Worm (Caenorhabditis elegans) whole organism, early embryonic: ENCODE results near the gene prx-14.

Source experiments
- B0310.2 ChIP-seq: sonication (generic microtip); optimal IDR thresholded peaks from 2 replicates; lab custom pipeline; 2016; ENCODE audit warnings: mild to moderate bottlenecking, missing genetic modification characterization, missing compliant biosample characterization
- ama-1 ChIP-seq: fragments of 150-350 bp; optimal IDR thresholded peaks from 2 replicates; lab custom pipeline; 2014
- flt-1 ChIP-seq: fragments of 200-800 bp; sonication (Bioruptor generic); IDR thresholded peaks from 2 replicates; pipeline ENCODE4 v1.3.6; 2022; ENCODE audit warnings: missing genetic modification characterization, missing compliant biosample characterization
- scrt-1 ChIP-seq: fragments of 200-800 bp; sonication (Bioruptor generic); IDR thresholded peaks from 2 replicates; pipeline ENCODE4 v1.3.6; 2022; ENCODE audit warnings: missing genetic modification characterization, missing compliant biosample characterization

DNA sequence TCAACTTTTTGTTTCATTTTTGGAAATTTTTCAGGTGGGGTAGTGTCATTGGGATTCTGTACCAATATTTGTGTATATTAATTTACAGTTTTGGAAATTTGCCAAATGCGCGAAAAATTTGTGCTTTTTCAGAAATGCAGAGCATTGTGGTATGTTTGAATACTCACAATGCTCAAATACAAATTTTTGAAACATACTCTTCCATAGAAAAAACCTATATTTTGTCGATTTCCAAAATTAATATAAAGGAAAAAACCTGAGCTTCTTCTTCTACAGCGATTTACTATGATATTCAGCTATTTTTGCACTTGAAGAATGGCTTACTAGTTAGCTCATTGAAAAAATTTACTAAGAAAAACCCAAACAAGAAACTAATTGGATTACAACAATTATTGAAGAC is 30.0 kb downstream of the prx-14 start:
- TF ChIP-seq ama-1 (lab: Kevin White, UChicago) (no peak), flt-1 (GFP tag; lab: Robert Waterston, UW) (no peak), scrt-1 (GFP tag; lab: Robert Waterston, UW) (no peak), B0310.2 (tag; lab: Kevin White, UChicago) (no peak)
